Fruit fly (Drosophila melanogaster) whole organism, embryonic: Measurements from ENCODE around the gene ZnT63C.

Experiments
- Atf6 ChIP-seq: fragments of 200-800 bp; sonication (Bioruptor generic); IDR thresholded peaks from 2 replicates; pipeline ENCODE4 v1.3.6; 2022; ENCODE audit warnings: missing biosample characterization, missing genetic modification characterization
- CG10209 ChIP-seq: fragments of 200-800 bp; sonication (Bioruptor generic); optimal IDR thresholded peaks from 3 replicates; lab custom pipeline; 2017; ENCODE audit warnings: missing biosample characterization, mild to moderate bottlenecking, missing genetic modification characterization, missing genetic modification reagents
- CG12236 ChIP-seq: fragments of 200-800 bp; sonication (Bioruptor generic); optimal IDR thresholded peaks from 2 replicates; lab custom pipeline; 2016; ENCODE audit warnings: missing biosample characterization, missing genetic modification characterization
- CG12659 ChIP-seq: fragments of 200-800 bp; sonication (Bioruptor generic); optimal IDR thresholded peaks from 3 replicates; lab custom pipeline; 2017; ENCODE audit warnings: mild to moderate bottlenecking, missing biosample characterization, missing genetic modification reagents, missing genetic modification characterization
- CG13424 ChIP-seq: fragments of 200-800 bp; sonication (Bioruptor generic); optimal IDR thresholded peaks from 2 replicates; lab custom pipeline; 2019; ENCODE audit warnings: missing biosample characterization, mild to moderate bottlenecking, missing genetic modification characterization, moderate library complexity
- CG13775 ChIP-seq: fragments of 200-800 bp; sonication (Bioruptor generic); optimal IDR thresholded peaks from 3 replicates; lab custom pipeline; 2017; ENCODE audit warnings: missing biosample characterization, mild to moderate bottlenecking, missing genetic modification characterization
- CG14014 ChIP-seq: fragments of 200-800 bp; sonication (Bioruptor generic); IDR thresholded peaks from 2 replicates; pipeline ENCODE4 v1.3.6; 2022; ENCODE audit warnings: missing biosample characterization, missing genetic modification characterization
- CG14710 ChIP-seq: fragments of 200-800 bp; sonication (Bioruptor generic); optimal IDR thresholded peaks from 3 replicates; lab custom pipeline; 2019; ENCODE audit warnings: missing biosample characterization, mild to moderate bottlenecking, missing genetic modification characterization, moderate library complexity
- CG16863 ChIP-seq: fragments of 200-800 bp; sonication (Bioruptor generic); optimal IDR thresholded peaks from 3 replicates; lab custom pipeline; 2016; ENCODE audit warnings: missing biosample characterization, missing genetic modification characterization
- CG17186 ChIP-seq: fragments of 200-800 bp; sonication (Bioruptor generic); optimal IDR thresholded peaks from 3 replicates; lab custom pipeline; 2017; ENCODE audit warnings: missing biosample characterization, missing genetic modification reagents, missing genetic modification characterization
- CG17359 ChIP-seq: fragments of 200-800 bp; sonication (Bioruptor generic); optimal IDR thresholded peaks from 3 replicates; lab custom pipeline; 2018; ENCODE audit warnings: missing biosample characterization, mild to moderate bottlenecking, missing genetic modification characterization, moderate library complexity
- CG17385 ChIP-seq: fragments of 200-800 bp; sonication (Bioruptor generic); optimal IDR thresholded peaks from 3 replicates; lab custom pipeline; 2018; ENCODE audit warnings: missing biosample characterization, mild to moderate bottlenecking, missing genetic modification characterization
- CG2116 ChIP-seq: fragments of 200-800 bp; sonication (Bioruptor generic); optimal IDR thresholded peaks from 3 replicates; lab custom pipeline; 2018; ENCODE audit warnings: missing biosample characterization, mild to moderate bottlenecking, missing genetic modification characterization
- CG2120 ChIP-seq: fragments of 200-800 bp; sonication (Bioruptor generic); optimal IDR thresholded peaks from 3 replicates; lab custom pipeline; 2016; ENCODE audit warnings: missing biosample characterization, missing genetic modification characterization
- CG32772 ChIP-seq: fragments of 200-800 bp; sonication (Bioruptor generic); IDR thresholded peaks from 2 replicates; pipeline ENCODE4 v1.3.6; 2022; ENCODE audit warnings: missing biosample characterization, missing genetic modification characterization
- CG3281 ChIP-seq: fragments of 200-800 bp; sonication (Bioruptor generic); optimal IDR thresholded peaks from 3 replicates; lab custom pipeline; 2017; ENCODE audit warnings: missing biosample characterization, mild to moderate bottlenecking, missing genetic modification characterization
- CG34224 ChIP-seq: fragments of 200-800 bp; sonication (Bioruptor generic); IDR thresholded peaks from 3 replicates; pipeline ENCODE4 v1.3.6; 2022; ENCODE audit warnings: missing biosample characterization, missing genetic modification characterization; ENCODE audit not compliant: partially characterized antibody
- CG3726 ChIP-seq: fragments of 200-800 bp; sonication (Bioruptor generic); IDR thresholded peaks from 3 replicates; pipeline ENCODE4, ENCODE4 v1.3.6; 2022; ENCODE audit warnings: missing biosample characterization, missing genetic modification characterization
- CG4360 ChIP-seq: fragments of 200-800 bp; sonication (Bioruptor generic); IDR thresholded peaks from 2 replicates; pipeline ENCODE4 v1.3.6; 2022; ENCODE audit warnings: missing biosample characterization, missing genetic modification characterization
- CG4424 ChIP-seq: fragments of 200-800 bp; sonication (Bioruptor generic); optimal IDR thresholded peaks from 3 replicates; lab custom pipeline; 2016; ENCODE audit warnings: missing biosample characterization, missing genetic modification characterization
- CG4854 ChIP-seq: fragments of 200-800 bp; sonication (Bioruptor generic); optimal IDR thresholded peaks from 2 replicates; lab custom pipeline; 2016; ENCODE audit warnings: missing biosample characterization, missing genetic modification characterization, inconsistent platforms
- CG6689 ChIP-seq: fragments of 200-800 bp; sonication (Bioruptor generic); IDR thresholded peaks from 2 replicates; pipeline ENCODE4 v1.3.6; 2022; ENCODE audit warnings: missing biosample characterization, missing genetic modification characterization
- CG8388 ChIP-seq: fragments of 200-800 bp; sonication (Bioruptor generic); optimal IDR thresholded peaks from 2 replicates; lab custom pipeline; 2019; ENCODE audit warnings: missing biosample characterization, mild to moderate bottlenecking, missing genetic modification characterization, moderate library complexity
- CG8924 ChIP-seq: fragments of 200-800 bp; optimal IDR thresholded peaks from 3 replicates; lab custom pipeline; 2019; ENCODE audit warnings: missing biosample characterization, mild to moderate bottlenecking, missing genetic modification characterization, moderate library complexity
- CG9437 ChIP-seq: fragments of 200-800 bp; sonication (Bioruptor generic); optimal IDR thresholded peaks from 2 replicates; lab custom pipeline; 2018; ENCODE audit warnings: missing biosample characterization, mild to moderate bottlenecking, missing genetic modification characterization
- CG9727 ChIP-seq: fragments of 200-800 bp; sonication (Bioruptor generic); optimal IDR thresholded peaks from 3 replicates; lab custom pipeline; 2017; ENCODE audit warnings: missing biosample characterization, mild to moderate bottlenecking, missing genetic modification characterization
- CrebB ChIP-seq: fragments of 200-800 bp; sonication (Bioruptor generic); optimal IDR thresholded peaks from 3 replicates; lab custom pipeline; 2018; ENCODE audit warnings: missing biosample characterization, mild to moderate bottlenecking, missing genetic modification characterization
- D ChIP-seq, 2 experiments: fragments of 200-800 bp in 1 of 2; fragments of >200 bp in 1 of 2; sonication (Bioruptor generic) in 1 of 2; optimal IDR thresholded peaks; 2 replicates in 1 of 2; 3 replicates in 1 of 2; lab custom pipeline; 2017; ENCODE audit warnings: mild to moderate bottlenecking in 1 of 2, missing biosample characterization in 1 of 2, missing genetic modification characterization in 1 of 2, missing genetic modification reagents in 1 of 2
- Dek ChIP-seq: fragments of 200-800 bp; sonication (Bioruptor generic); optimal IDR thresholded peaks from 3 replicates; lab custom pipeline; 2019; ENCODE audit warnings: missing biosample characterization, mild to moderate bottlenecking, missing genetic modification characterization, moderate library complexity
- Drgx ChIP-seq: fragments of 200-800 bp; sonication (Bioruptor generic); IDR thresholded peaks from 2 replicates; pipeline ENCODE4 v1.3.6; 2022; ENCODE audit warnings: missing biosample characterization, missing genetic modification characterization
- Ets97D ChIP-seq: fragments of 200-800 bp; sonication (Bioruptor generic); optimal IDR thresholded peaks from 3 replicates; lab custom pipeline; 2016; ENCODE audit warnings: missing biosample characterization, missing genetic modification characterization
- Fer3 ChIP-seq: fragments of 200-800 bp; sonication (Bioruptor generic); optimal IDR thresholded peaks from 2 replicates; lab custom pipeline; 2018; ENCODE audit warnings: missing biosample characterization, mild to moderate bottlenecking, missing genetic modification characterization, moderate library complexity
- Jarid2 ChIP-seq: fragments of 200-800 bp; sonication (Bioruptor generic); optimal IDR thresholded peaks from 3 replicates; lab custom pipeline; 2017; ENCODE audit warnings: mild to moderate bottlenecking, missing biosample characterization, missing genetic modification reagents, missing genetic modification characterization
- Mes4 ChIP-seq: fragments of 200-800 bp; sonication (Bioruptor generic); optimal IDR thresholded peaks from 2 replicates; lab custom pipeline; 2016; ENCODE audit warnings: missing biosample characterization, missing genetic modification characterization
- Xbp1 ChIP-seq: fragments of 200-800 bp; sonication (Bioruptor generic); optimal IDR thresholded peaks from 3 replicates; lab custom pipeline; 2016; ENCODE audit warnings: missing biosample characterization, mild to moderate bottlenecking, missing genetic modification characterization
- dysf ChIP-seq: fragments of 200-800 bp; sonication (Bioruptor generic); IDR thresholded peaks from 3 replicates; pipeline ENCODE4 v1.3.6; 2022; ENCODE audit warnings: missing biosample characterization, missing genetic modification characterization
- exex ChIP-seq: fragments of 200-800 bp; sonication (Bioruptor generic); optimal IDR thresholded peaks from 4 replicates; lab custom pipeline; 2018; ENCODE audit warnings: missing biosample characterization, mild to moderate bottlenecking, missing genetic modification characterization, moderate library complexity
- gce ChIP-seq: fragments of 200-800 bp; sonication (Bioruptor generic); IDR thresholded peaks from 3 replicates; pipeline ENCODE4 v1.3.6; 2022; ENCODE audit warnings: missing biosample characterization, missing genetic modification characterization
- grau ChIP-seq: fragments of 200-800 bp; optimal IDR thresholded peaks from 3 replicates; lab custom pipeline; 2019; ENCODE audit warnings: missing biosample characterization, mild to moderate bottlenecking, missing genetic modification characterization, moderate library complexity
- hkb ChIP-seq, 2 experiments: fragments of 200-800 bp in 1 of 2; fragments of >200 bp in 1 of 2; sonication (Bioruptor generic) in 1 of 2; IDR thresholded peaks in 1 of 2; optimal IDR thresholded peaks in 1 of 2; 2 replicates each; pipeline versions ENCODE4 v1.3.6 to Lab custom; 2017 to 2022; ENCODE audit warnings: missing biosample characterization in 1 of 2, missing genetic modification characterization in 1 of 2
- lola ChIP-seq, 3 experiments: fragments of >200 bp in 2 of 3; fragments of 200-800 bp in 1 of 3; sonication (Bioruptor generic) in 1 of 3; optimal IDR thresholded peaks; 2 replicates each; lab custom pipeline; 2017 to 2019; ENCODE audit warnings: missing biosample characterization in 3 of 3, missing genetic modification characterization in 3 of 3, mild to moderate bottlenecking in 1 of 3, moderate library complexity in 1 of 3
- nerfin-1 ChIP-seq: fragments of 200-800 bp; sonication (Bioruptor generic); optimal IDR thresholded peaks from 3 replicates; lab custom pipeline; 2019; ENCODE audit warnings: missing biosample characterization, mild to moderate bottlenecking, missing genetic modification characterization, moderate library complexity
- otp ChIP-seq: fragments of 200-800 bp; sonication (Bioruptor generic); IDR thresholded peaks from 3 replicates; pipeline ENCODE4, ENCODE4 v1.3.6; 2022; ENCODE audit warnings: missing biosample characterization, missing genetic modification characterization
- slou ChIP-seq: fragments of 200-800 bp; sonication (Bioruptor generic); optimal IDR thresholded peaks from 3 replicates; lab custom pipeline; 2016; ENCODE audit warnings: missing biosample characterization, missing genetic modification characterization
- so ChIP-seq: fragments of 200-800 bp; sonication (Bioruptor generic); IDR thresholded peaks from 3 replicates; pipeline ENCODE4 v1.3.6; 2022; ENCODE audit warnings: missing biosample characterization, missing genetic modification characterization
- trem ChIP-seq: fragments of 200-800 bp; optimal IDR thresholded peaks from 3 replicates; lab custom pipeline; 2019; ENCODE audit warnings: missing biosample characterization, mild to moderate bottlenecking, missing genetic modification characterization, moderate library complexity
- zfh2 ChIP-seq: fragments of 200-800 bp; sonication (Bioruptor generic); optimal IDR thresholded peaks from 2 replicates; lab custom pipeline; 2016; ENCODE audit warnings: missing biosample characterization, missing genetic modification characterization

ZnT63C gene

DNA sequence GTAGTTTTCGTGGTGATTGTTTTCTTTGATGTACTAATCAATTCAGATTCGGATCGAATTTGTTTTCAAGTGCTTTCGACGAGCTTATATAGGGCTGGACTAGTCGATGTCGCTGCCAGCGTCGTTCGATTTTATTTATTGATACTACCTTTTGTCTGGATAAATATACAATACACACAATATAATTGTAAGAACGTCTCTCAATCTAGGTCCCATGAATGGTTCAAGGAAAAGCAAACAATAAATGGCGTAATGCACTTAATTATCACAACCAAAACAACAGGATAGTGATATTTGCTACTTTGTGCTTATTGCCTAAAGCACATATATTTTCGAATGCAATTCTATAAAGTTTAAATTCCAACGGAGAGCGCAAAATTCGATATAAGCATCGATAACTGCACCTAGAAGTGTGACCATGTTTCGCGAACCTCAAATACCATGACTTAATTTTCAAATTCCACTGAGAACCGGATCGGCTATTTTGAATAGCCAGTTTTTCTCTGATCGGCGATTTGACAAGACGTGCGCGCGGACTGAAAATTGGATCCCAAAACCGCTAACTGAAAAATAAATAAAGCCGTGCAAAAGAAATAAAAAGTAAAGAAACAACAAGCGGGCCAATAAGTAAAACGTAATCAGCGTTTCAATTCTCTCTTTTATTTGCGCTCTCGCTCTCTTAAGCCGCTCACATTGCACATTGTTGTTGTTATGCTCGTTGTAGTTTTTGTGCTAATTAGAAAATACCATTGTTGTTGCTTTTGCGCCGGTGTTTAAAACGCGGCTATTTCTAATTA is 33.1 kb downstream of the ZnT63C start, which contains the start of the genes Drsl6 and kst (continued):
- TF ChIP-seq CG4854 (GFP tag; lab: Kevin White, UChicago) (peak; percentile 37), CG12236 (no peak), CG3726 (GFP tag; lab: Robert Waterston, UW) (no peak), CG9727 (GFP tag; lab: Kevin White, UChicago) (peak; percentile 21), Atf6 (GFP tag; lab: Robert Waterston, UW) (peak; percentile 37; the same call in 1 of the 2 replicates), D (optimal IDR thresholded peaks at IDR 0.05; lab: Kevin White, UChicago) (no peak), D (GFP tag; optimal IDR thresholded peaks at IDR 0.05; lab: Kevin White, UChicago) (no peak), CG6689 (GFP tag; lab: Robert Waterston, UW) (no peak), CG2116 (peak; percentile 65), CG34224 (peak; percentile 64), Fer3 (tag; lab: Kevin White, UChicago) (peak; percentile 29), dysf (no peak), CG14014 (GFP tag; lab: Robert Waterston, UW) (peak; percentile 12; the same call in 1 of the 2 replicates), Ets97D (peak; percentile 41), CG4360 (GFP tag; lab: Robert Waterston, UW) (peak; percentile 83), exex (tag; lab: Kevin White, UChicago) (no peak), trem (tag; lab: Kevin White, UChicago) (peak; percentile 6), CG3281 (GFP tag; lab: Kevin White, UChicago) (peak; percentile 14), CG12659 (GFP tag; lab: Kevin White, UChicago) (peak; percentile 61), CG8388 (GFP tag; lab: Kevin White, UChicago) (no peak), so (GFP tag; lab: Robert Waterston, UW) (peak; percentile 15; the same call in 1 of the 3 replicates), gce (GFP tag; lab: Robert Waterston, UW) (peak; percentile 37; the same call in 1 of the 3 replicates), CG17359 (tag; lab: Kevin White, UChicago) (peak; percentile 34), CG16863 (GFP tag; lab: Kevin White, UChicago) (peak; percentile 17), CG8924 (tag; lab: Kevin White, UChicago) (peak; percentile 39), CG17385 (GFP tag; lab: Kevin White, UChicago) (peak; percentile 56), nerfin-1 (peak; percentile 53), Mes4 (GFP tag; lab: Kevin White, UChicago) (no peak), CG17186 (GFP tag; lab: Kevin White, UChicago) (peak; percentile 90), zfh2 (GFP tag; lab: Kevin White, UChicago) (no peak), otp (GFP tag; lab: Robert Waterston, UW) (peak; percentile 67; the same call in 2 of the 3 replicates), Xbp1 (GFP tag; lab: Kevin White, UChicago) (no peak), CG13775 (no peak), lola (GFP tag; optimal IDR thresholded peaks at IDR 0.05; lab: Kevin White, UChicago) (no peak), CG10209 (GFP tag; lab: Kevin White, UChicago) (no peak), CrebB (peak; percentile 59), Drgx (GFP tag; lab: Robert Waterston, UW) (peak; percentile 44; the same call in 1 of the 2 replicates), Jarid2 (GFP tag; lab: Kevin White, UChicago) (peak; percentile 97), CG14710 (tag; lab: Kevin White, UChicago) (peak; percentile 23), Dek (peak; percentile 3), CG13424 (tag; lab: Kevin White, UChicago) (peak; percentile 13), CG4424 (GFP tag; lab: Kevin White, UChicago) (no peak), slou (GFP tag; lab: Kevin White, UChicago) (no peak), CG32772 (GFP tag; lab: Robert Waterston, UW) (no peak), CG9437 (GFP tag; lab: Kevin White, UChicago) (no peak), CG2120 (peak; percentile 37), grau (tag; lab: Kevin White, UChicago) (peak; percentile 31), hkb (optimal IDR thresholded peaks at IDR 0.05; lab: Kevin White, UChicago) (no peak), hkb (GFP tag; IDR thresholded peaks at IDR 0.05; lab: Robert Waterston, UW) (0 out of 2 replicates have a peak, but pooled peaks have one; percentile 29)
